Fruit fly (Drosophila melanogaster) whole organism, embryonic: ENCODE measurements around the gene janB.

Source experiments
- BEAF-32 ChIP-seq: fragments of 200-800 bp; sonication (Bioruptor generic); optimal IDR thresholded peaks from 3 replicates; lab custom pipeline; 2017; ENCODE audit warnings: missing biosample characterization, missing genetic modification characterization, mild to moderate bottlenecking, moderate library complexity, missing genetic modification reagents
- CG10147 ChIP-seq: fragments of 200-800 bp; sonication (Bioruptor generic); optimal IDR thresholded peaks from 2 replicates; lab custom pipeline; 2019; ENCODE audit warnings: missing biosample characterization, mild to moderate bottlenecking, missing genetic modification characterization, moderate library complexity
- CG12155 ChIP-seq: fragments of 200-800 bp; sonication (Bioruptor generic); optimal IDR thresholded peaks from 3 replicates; lab custom pipeline; 2016; ENCODE audit warnings: missing biosample characterization, missing genetic modification characterization
- CG32532 ChIP-seq: fragments of 200-800 bp; sonication (Bioruptor generic); IDR thresholded peaks from 2 replicates; pipeline ENCODE4 v1.3.6; 2022; ENCODE audit warnings: missing biosample characterization, missing genetic modification characterization
- CG7357 ChIP-seq: fragments of 200-800 bp; sonication (Bioruptor generic); IDR thresholded peaks from 3 replicates; pipeline ENCODE4 v1.3.6; 2022; ENCODE audit warnings: missing biosample characterization, missing genetic modification characterization
- CG8765 ChIP-seq: fragments of 200-800 bp; sonication (Bioruptor generic); IDR thresholded peaks from 2 replicates; pipeline ENCODE4 v1.3.6; 2022; ENCODE audit warnings: missing biosample characterization, missing genetic modification characterization
- Dbx ChIP-seq: fragments of 200-800 bp; sonication (Bioruptor generic); IDR thresholded peaks from 3 replicates; pipeline ENCODE4 v1.3.6; 2022; ENCODE audit warnings: missing biosample characterization, missing genetic modification characterization
- Dfd ChIP-seq, 2 experiments: fragments of >200 bp; optimal IDR thresholded peaks; 2 replicates each; lab custom pipeline; 2017; ENCODE audit warnings: missing biosample characterization in 2 of 2, missing genetic modification characterization in 2 of 2
- ranshi ChIP-seq: fragments of 200-800 bp; sonication (Bioruptor generic); IDR thresholded peaks from 2 replicates; pipeline ENCODE4 v1.3.6; 2022; ENCODE audit warnings: missing biosample characterization, missing genetic modification characterization
- sug ChIP-seq: fragments of 200-800 bp; optimal IDR thresholded peaks from 2 replicates; lab custom pipeline; 2019; ENCODE audit warnings: missing biosample characterization, mild to moderate bottlenecking, missing genetic modification characterization, moderate library complexity

- TF ChIP-seq CG32532 (GFP tag; lab: Robert Waterston, UW) (peak; percentile 79), CG12155 (GFP tag; lab: Kevin White, UChicago) (peak; percentile 52), CG10147 (peak; percentile 77), Dbx (GFP tag; lab: Robert Waterston, UW) (peak; percentile 64; the same call in 1 of the 3 replicates), sug (tag; lab: Kevin White, UChicago) (peak; percentile 69), BEAF-32 (GFP tag; lab: Kevin White, UChicago) (no peak), CG8765 (GFP tag; lab: Robert Waterston, UW) (no peak; the same call in 1 of the 2 replicates), ranshi (GFP tag; lab: Robert Waterston, UW) (peak; percentile 92), CG7357 (GFP tag; lab: Robert Waterston, UW) (peak; percentile 78), Dfd (GFP tag; optimal IDR thresholded peaks at IDR 0.05; lab: Kevin White, UChicago) (no peak)
Observed at dm6 chr3R:30061154-30061482, 22.6 kb upstream of the janB start.
